Worm (Caenorhabditis elegans) whole organism, L3 larva: Measurements from ENCODE around the gene C36B7.2.

Experiments
- R02D3.7 ChIP-seq: fragments of 150-350 bp; optimal IDR thresholded peaks from 2 replicates; lab custom pipeline; 2014; ENCODE audit warnings: missing biosample characterization, missing genetic modification characterization
- ceh-82 ChIP-seq: fragments of 150-350 bp; optimal IDR thresholded peaks from 2 replicates; lab custom pipeline; 2014; ENCODE audit warnings: missing biosample characterization, missing genetic modification characterization
- daf-12 ChIP-seq: fragments of 150-350 bp; optimal IDR thresholded peaks from 2 replicates; lab custom pipeline; 2014; ENCODE audit warnings: missing biosample characterization, missing genetic modification reagents, missing genetic modification characterization
- fos-1 ChIP-seq: fragments of 150-350 bp; optimal IDR thresholded peaks from 2 replicates; lab custom pipeline; 2014; ENCODE audit warnings: missing biosample characterization, missing genetic modification characterization
- lin-39 ChIP-seq: fragments of 150-350 bp; optimal IDR thresholded peaks from 2 replicates; lab custom pipeline; 2018; ENCODE audit warnings: missing biosample characterization, missing genetic modification reagents, missing genetic modification characterization
- mml-1 ChIP-seq: fragments of 150-350 bp; sonication (generic microtip); optimal IDR thresholded peaks from 3 replicates; lab custom pipeline; 2014; ENCODE audit warnings: missing biosample characterization, missing genetic modification characterization
- nhr-23 ChIP-seq: fragments of 150-350 bp; optimal IDR thresholded peaks from 2 replicates; lab custom pipeline; 2014; ENCODE audit warnings: missing biosample characterization, missing genetic modification reagents, missing genetic modification characterization
- nhr-28 ChIP-seq: fragments of 150-350 bp; optimal IDR thresholded peaks from 2 replicates; lab custom pipeline; 2014; ENCODE audit warnings: missing biosample characterization, missing genetic modification characterization
- skn-1 ChIP-seq: fragments of 150-350 bp; optimal IDR thresholded peaks from 2 replicates; lab custom pipeline; 2014; ENCODE audit warnings: missing biosample characterization, missing genetic modification characterization
- ztf-11 ChIP-seq: fragments of 150-350 bp; optimal IDR thresholded peaks from 2 replicates; lab custom pipeline; 2014; ENCODE audit warnings: missing biosample characterization, missing genetic modification characterization
- ztf-4 ChIP-seq: fragments of 150-350 bp; optimal IDR thresholded peaks from 2 replicates; lab custom pipeline; 2014; ENCODE audit warnings: missing biosample characterization, missing genetic modification characterization

ce11 chrX:7096349-7096748 lies 9.9 kb upstream of the C36B7.2 start, which contains the start of gene C36B7.5:
- no peak for TF ChIP-seq ztf-11
- TF ChIP-seq R02D3.7, result no peak
- no peak for TF ChIP-seq nhr-28 (tag; lab: Kevin White, UChicago)
- TF ChIP-seq fos-1, result no peak
- TF ChIP-seq lin-39 (tag; lab: Kevin White, UChicago), result no peak
- TF ChIP-seq nhr-23, result no peak
- TF ChIP-seq daf-12 (tag; lab: Kevin White, UChicago), result no peak
- TF ChIP-seq ztf-4, result no peak
- TF ChIP-seq mml-1 (tag; lab: Kevin White, UChicago), result no peak
- TF ChIP-seq skn-1, result no peak
- TF ChIP-seq ceh-82, result no peak
